Fruit fly (Drosophila melanogaster): Measurements from ENCODE around the gene CG31213.

dm6 chr3R:20001595-20001997, 28.9 kb downstream of the CG31213 start:
- TF ChIP-seq CTCF (optimal IDR thresholded peaks at IDR 0.05): no peak
- no peak for TF ChIP-seq CG8478 (optimal IDR thresholded peaks at IDR 0.05)

Measured in S2 (cell line).